Worm (Caenorhabditis elegans) whole organism, L4/young adult: ENCODE results near the gene srj-32.

Experiments used
- W03F9.2 ChIP-seq: fragments of 150-350 bp; optimal IDR thresholded peaks from 2 replicates; lab custom pipeline; 2014; ENCODE audit warnings: missing biosample characterization, missing genetic modification characterization
- dao-5 ChIP-seq: sonication (generic microtip); optimal IDR thresholded peaks from 2 replicates; lab custom pipeline; 2016; ENCODE audit warnings: missing genotype, missing genetic modification characterization, moderate library complexity, missing compliant biosample characterization

- TF ChIP-seq dao-5 (tag; lab: Kevin White, UChicago) (no peak), W03F9.2 (no peak)
These were observed 33.7 kb upstream of the srj-32 start, which contains the start of gene F10G2.2 for ce11 chrV:7330868-7331267.
